Worm (Caenorhabditis elegans) whole organism, young adult: ENCODE data around the gene peli-1.

Experiments
- F57A8.1 ChIP-seq: fragments of 200-800 bp; sonication (Bioruptor generic); optimal IDR thresholded peaks from 2 replicates; lab custom pipeline; 2018; ENCODE audit warnings: mild to moderate bottlenecking, missing genetic modification characterization, moderate library complexity, missing compliant biosample characterization
- ZK185.1 ChIP-seq: sonication (generic microtip); optimal IDR thresholded peaks from 2 replicates; lab custom pipeline; 2016; ENCODE audit warnings: mild to moderate bottlenecking, missing genetic modification characterization, missing compliant biosample characterization; ENCODE audit not compliant: poor library complexity, severe bottlenecking
- atf-7 ChIP-seq: sonication (generic microtip); optimal IDR thresholded peaks from 2 replicates; lab custom pipeline; 2017; ENCODE audit warnings: mild to moderate bottlenecking, missing genetic modification characterization, missing compliant biosample characterization
- egl-18 ChIP-seq: fragments of 200-800 bp; sonication (Bioruptor generic); IDR thresholded peaks from 2 replicates; pipeline ENCODE4 v1.3.6; 2022; ENCODE audit warnings: missing genetic modification reagents, missing genetic modification characterization, missing compliant biosample characterization
- snpc-4 ChIP-seq, 5 experiments: fragments of 150-350 bp in 1 of 5; sonication (generic microtip) in 4 of 5; optimal IDR thresholded peaks; 2 replicates each; lab custom pipeline; 2014 to 2018; ENCODE audit warnings: missing genetic modification characterization in 5 of 5, missing biosample characterization in 3 of 5, antibody characterized with exemption in 2 of 5, mild to moderate bottlenecking in 2 of 5, missing compliant biosample characterization in 2 of 5, missing genotype in 2 of 5, moderate library complexity in 2 of 5, missing genetic modification reagents in 1 of 5
- unc-130 ChIP-seq: sonication (generic microtip); optimal IDR thresholded peaks from 2 replicates; lab custom pipeline; 2016; ENCODE audit warnings: missing genetic modification reagents, missing genetic modification characterization, missing compliant biosample characterization
- ztf-6 ChIP-seq: fragments of 200-800 bp; sonication (Bioruptor generic); IDR thresholded peaks from 2 replicates; pipeline ENCODE4 v1.3.6; 2022; ENCODE audit warnings: missing genetic modification reagents, missing genetic modification characterization, missing compliant biosample characterization

ce11 chrV:5730783-5731182, 25.2 kb downstream of the peli-1 start, which contains the start of gene K09H11.15:
- no peak for TF ChIP-seq F57A8.1 (GFP tag; lab: Kevin White, UChicago)
- TF ChIP-seq atf-7 (tag; lab: Kevin White, UChicago), result no peak
- TF ChIP-seq unc-130 (GFP tag; lab: Kevin White, UChicago), result no peak
- no peak for TF ChIP-seq egl-18 (GFP tag; lab: Robert Waterston, UW)
- TF ChIP-seq snpc-4 (GFP tag; optimal IDR thresholded peaks at IDR 0.05; lab: Kevin White, UChicago), result no peak
- TF ChIP-seq snpc-4 (tag; optimal IDR thresholded peaks at IDR 0.05; lab: Kevin White, UChicago), result no peak
- no peak for TF ChIP-seq ZK185.1 (tag; lab: Kevin White, UChicago)
- TF ChIP-seq ztf-6 (GFP tag; lab: Robert Waterston, UW), result no peak
